Worm (Caenorhabditis elegans) whole organism, mixed stage, embryonic: ENCODE results near the gene nhr-241.
A peak's percentile ranks its signal among the peaks of the same experiment; 100 is the strongest.

Experiments
- M03D4.4 ChIP-seq: sonication (generic microtip); optimal IDR thresholded peaks from 2 replicates; lab custom pipeline; 2017; ENCODE audit warnings: mild to moderate bottlenecking, missing genetic modification characterization, missing compliant biosample characterization
- bed-3 ChIP-seq: fragments of 200-800 bp; sonication (Bioruptor generic); optimal IDR thresholded peaks from 3 replicates; lab custom pipeline; 2018; ENCODE audit warnings: mild to moderate bottlenecking, missing genetic modification characterization, moderate library complexity, missing compliant biosample characterization
- ceh-39 ChIP-seq: fragments of 150-350 bp; optimal IDR thresholded peaks from 2 replicates; lab custom pipeline; 2014; ENCODE audit warnings: missing biosample characterization, missing genetic modification characterization
- ceh-83 ChIP-seq: fragments of 200-800 bp; sonication (Bioruptor generic); optimal IDR thresholded peaks from 2 replicates; lab custom pipeline; 2018; ENCODE audit warnings: mild to moderate bottlenecking, missing genetic modification characterization, missing compliant biosample characterization
- ces-1 ChIP-seq: fragments of 150-350 bp; optimal IDR thresholded peaks from 2 replicates; lab custom pipeline; 2014; ENCODE audit warnings: missing biosample characterization, missing genetic modification reagents, missing genetic modification characterization
- cnd-1 ChIP-seq: fragments of 200-800 bp; sonication (Bioruptor generic); optimal IDR thresholded peaks from 2 replicates; lab custom pipeline; 2018; ENCODE audit warnings: mild to moderate bottlenecking, missing genetic modification characterization, missing compliant biosample characterization
- drap-1 ChIP-seq: fragments of 200-800 bp; sonication (Bioruptor generic); optimal IDR thresholded peaks from 3 replicates; lab custom pipeline; 2018; ENCODE audit warnings: mild to moderate bottlenecking, missing genetic modification characterization, missing compliant biosample characterization
- elt-1 ChIP-seq: sonication (generic microtip); optimal IDR thresholded peaks from 2 replicates; lab custom pipeline; 2017; ENCODE audit warnings: missing genetic modification characterization, mild to moderate bottlenecking, missing compliant biosample characterization, antibody characterized with exemption, moderate library complexity, borderline replicate concordance; ENCODE audit not compliant: insufficient read depth
- flh-1 ChIP-seq: fragments of 200-800 bp; sonication (Bioruptor generic); optimal IDR thresholded peaks from 2 replicates; lab custom pipeline; 2018; ENCODE audit warnings: mild to moderate bottlenecking, missing genetic modification characterization, moderate library complexity, missing compliant biosample characterization
- ham-2 ChIP-seq: fragments of 200-800 bp; sonication (Bioruptor generic); optimal IDR thresholded peaks from 2 replicates; lab custom pipeline; 2018; ENCODE audit warnings: mild to moderate bottlenecking, missing genetic modification characterization, missing compliant biosample characterization
- hlh-1 ChIP-seq: fragments of 150-350 bp; optimal IDR thresholded peaks from 2 replicates; lab custom pipeline; 2014; ENCODE audit warnings: missing biosample characterization, missing genetic modification reagents, missing genetic modification characterization
- lin-13 ChIP-seq: fragments of 150-350 bp; optimal IDR thresholded peaks from 2 replicates; lab custom pipeline; 2014; ENCODE audit warnings: missing biosample characterization, missing genetic modification characterization
- lin-32 ChIP-seq: fragments of 200-800 bp; sonication (Bioruptor generic); optimal IDR thresholded peaks from 2 replicates; lab custom pipeline; 2018; ENCODE audit warnings: mild to moderate bottlenecking, missing genetic modification characterization, missing compliant biosample characterization
- lsy-2 ChIP-seq: fragments of 150-350 bp; optimal IDR thresholded peaks from 2 replicates; lab custom pipeline; 2014; ENCODE audit warnings: missing biosample characterization, missing genetic modification characterization
- mab-5 ChIP-seq: fragments of 150-350 bp; optimal IDR thresholded peaks from 2 replicates; lab custom pipeline; 2014; ENCODE audit warnings: missing biosample characterization, missing genetic modification characterization
- mep-1 ChIP-seq: fragments of 150-350 bp; optimal IDR thresholded peaks from 2 replicates; lab custom pipeline; 2017; ENCODE audit warnings: missing biosample characterization, missing genetic modification reagents, missing genetic modification characterization, inconsistent platforms
- mls-2 ChIP-seq: sonication (generic microtip); optimal IDR thresholded peaks from 2 replicates; lab custom pipeline; 2016; ENCODE audit warnings: mild to moderate bottlenecking, missing genetic modification characterization, moderate library complexity, missing compliant biosample characterization
- nhr-12 ChIP-seq: fragments of 150-350 bp; optimal IDR thresholded peaks from 2 replicates; lab custom pipeline; 2014; ENCODE audit warnings: missing biosample characterization, missing genetic modification characterization
- nhr-2 ChIP-seq: fragments of 150-350 bp; optimal IDR thresholded peaks from 2 replicates; lab custom pipeline; 2014; ENCODE audit warnings: missing biosample characterization, missing genetic modification characterization
- nhr-237 ChIP-seq: fragments of 150-350 bp; optimal IDR thresholded peaks from 2 replicates; lab custom pipeline; 2014; ENCODE audit warnings: missing biosample characterization, missing genetic modification characterization
- nhr-28 ChIP-seq: fragments of 150-350 bp; optimal IDR thresholded peaks from 2 replicates; lab custom pipeline; 2014; ENCODE audit warnings: missing biosample characterization, missing genetic modification characterization
- nhr-76 ChIP-seq: sonication (generic microtip); optimal IDR thresholded peaks from 2 replicates; lab custom pipeline; 2017; ENCODE audit warnings: missing biosample characterization, missing genetic modification characterization
- pha-4 ChIP-seq: fragments of 150-350 bp; optimal IDR thresholded peaks from 2 replicates; lab custom pipeline; 2018; ENCODE audit warnings: missing biosample characterization, missing genetic modification reagents, missing genetic modification characterization
- snpc-4 ChIP-seq: fragments of 150-350 bp; optimal IDR thresholded peaks from 2 replicates; lab custom pipeline; 2014; ENCODE audit warnings: missing biosample characterization, missing genetic modification characterization
- sptf-1 ChIP-seq: sonication (generic microtip); optimal IDR thresholded peaks from 2 replicates; lab custom pipeline; 2017; ENCODE audit warnings: mild to moderate bottlenecking, missing genetic modification characterization, moderate library complexity, missing compliant biosample characterization
- tbx-8 ChIP-seq: fragments of 200-800 bp; sonication (Bioruptor generic); optimal IDR thresholded peaks from 2 replicates; lab custom pipeline; 2018; ENCODE audit warnings: mild to moderate bottlenecking, missing genetic modification characterization, moderate library complexity, missing compliant biosample characterization
- unc-120 ChIP-seq: sonication (generic microtip); optimal IDR thresholded peaks from 2 replicates; lab custom pipeline; 2017; ENCODE audit warnings: missing genetic modification characterization, missing compliant biosample characterization; ENCODE audit not compliant: poor library complexity, severe bottlenecking
- unc-39 ChIP-seq: fragments of 150-350 bp; optimal IDR thresholded peaks from 2 replicates; lab custom pipeline; 2014; ENCODE audit warnings: missing biosample characterization, missing genetic modification characterization
- unc-62 ChIP-seq: fragments of 150-350 bp; optimal IDR thresholded peaks from 2 replicates; lab custom pipeline; 2014; ENCODE audit warnings: missing biosample characterization, missing genetic modification reagents, missing genetic modification characterization
- zip-8 ChIP-seq: fragments of 150-350 bp; optimal IDR thresholded peaks from 2 replicates; lab custom pipeline; 2014; ENCODE audit warnings: missing biosample characterization, missing genetic modification characterization
- ztf-11 ChIP-seq: fragments of 150-350 bp; optimal IDR thresholded peaks from 2 replicates; lab custom pipeline; 2014; ENCODE audit warnings: missing biosample characterization, missing genetic modification characterization

Gene nhr-241

ce11 chrV:18710045-18710490 is 10.8 kb downstream of the nhr-241 start:
- peak; percentile 50 for TF ChIP-seq ces-1
- TF ChIP-seq cnd-1 (tag; lab: Kevin White, UChicago): peak; percentile 69
- TF ChIP-seq lin-32 (GFP tag; lab: Kevin White, UChicago): peak; percentile 88
- peak; percentile 86 for TF ChIP-seq lsy-2 (tag; lab: Kevin White, UChicago)
- TF ChIP-seq sptf-1: no peak
- no peak for TF ChIP-seq ham-2
- peak; percentile 84 for TF ChIP-seq unc-39 (tag; lab: Kevin White, UChicago)

ce11 chrV:18711362-18711761 is 12.1 kb downstream of the nhr-241 start:
- TF ChIP-seq elt-1 (tag; lab: Kevin White, UChicago): no peak
- TF ChIP-seq, all 35 proteins: peak for 0

- TF ChIP-seq unc-39 (tag; lab: Kevin White, UChicago) (peak; percentile 46), ceh-83 (GFP tag; lab: Kevin White, UChicago) (peak; percentile 34), cnd-1 (tag; lab: Kevin White, UChicago) (peak; percentile 36), nhr-2 (tag; lab: Kevin White, UChicago) (no peak), hlh-1 (no peak)
Measured at ce11 chrV:18712118-18712517, 12.9 kb downstream of the nhr-241 start.

- TF ChIP-seq sptf-1: no peak
- no peak for TF ChIP-seq nhr-237 (tag; lab: Kevin White, UChicago)
- TF ChIP-seq mls-2 (tag; lab: Kevin White, UChicago): no peak
- no peak for TF ChIP-seq ztf-11 (tag; lab: Kevin White, UChicago)
- no peak for TF ChIP-seq pha-4 (tag; lab: Kevin White, UChicago)
- TF ChIP-seq unc-120 (tag; lab: Kevin White, UChicago): no peak
- TF ChIP-seq M03D4.4 (tag; lab: Kevin White, UChicago): no peak
- TF ChIP-seq nhr-12 (tag; lab: Kevin White, UChicago): no peak
- TF ChIP-seq nhr-76: no peak
- TF ChIP-seq flh-1: no peak
- TF ChIP-seq ham-2: no peak
- TF ChIP-seq tbx-8: no peak
- TF ChIP-seq ceh-39 (tag; lab: Kevin White, UChicago): no peak
- TF ChIP-seq, all 35 proteins: peak for 0
Measured at ce11 chrV:18719412-18719811, 20.2 kb downstream of the nhr-241 start.

- peak; percentile 28 for TF ChIP-seq M03D4.4 (tag; lab: Kevin White, UChicago)
- TF ChIP-seq drap-1: no peak
- TF ChIP-seq unc-39 (tag; lab: Kevin White, UChicago): peak; percentile 48
- no peak for TF ChIP-seq nhr-2 (tag; lab: Kevin White, UChicago)
- peak; percentile 4 for TF ChIP-seq hlh-1
- TF ChIP-seq elt-1 (tag; lab: Kevin White, UChicago): no peak
- no peak for TF ChIP-seq mep-1 (tag; lab: Kevin White, UChicago)
- TF ChIP-seq lin-13 (tag; lab: Kevin White, UChicago): no peak
- TF ChIP-seq cnd-1 (tag; lab: Kevin White, UChicago): peak; percentile 63
- no peak for TF ChIP-seq zip-8 (tag; lab: Kevin White, UChicago)
- TF ChIP-seq flh-1: no peak
- no peak for TF ChIP-seq nhr-76
- no peak for TF ChIP-seq ham-2
- no peak for TF ChIP-seq bed-3 (GFP tag; lab: Kevin White, UChicago)
- no peak for TF ChIP-seq snpc-4 (tag; lab: Kevin White, UChicago)
- no peak for TF ChIP-seq unc-62 (GFP tag; lab: Kevin White, UChicago)
- peak; percentile 40 for TF ChIP-seq mls-2 (tag; lab: Kevin White, UChicago)
- TF ChIP-seq pha-4 (tag; lab: Kevin White, UChicago): no peak
- TF ChIP-seq tbx-8: peak; percentile 78
- TF ChIP-seq ztf-11 (tag; lab: Kevin White, UChicago): no peak
- TF ChIP-seq sptf-1: no peak
Measured at ce11 chrV:18719956-18720489, 20.8 kb downstream of the nhr-241 start, which contains the start of gene Y17D7C.2. Gene Y17D7C.2 (minus strand): TSS chrV:18719987.

DNA sequence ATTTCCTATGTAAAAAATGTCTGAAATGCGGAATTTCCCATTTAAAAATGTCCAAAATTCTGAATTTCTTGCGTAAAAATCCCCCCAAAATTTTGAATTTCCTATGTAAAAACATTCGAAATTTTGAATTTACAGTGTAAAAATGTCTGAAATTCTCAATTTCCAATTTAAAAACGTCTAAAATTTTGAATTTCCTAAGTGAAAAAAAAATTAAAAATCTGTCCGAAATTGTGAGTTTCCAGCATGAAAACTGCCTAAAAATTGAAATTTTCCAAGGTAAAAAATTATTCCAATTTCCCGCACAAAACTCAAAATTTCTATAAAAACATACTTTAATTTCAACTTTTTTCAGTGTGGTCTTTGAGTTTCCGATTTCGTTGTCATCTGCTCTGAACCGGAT is 22.6 kb downstream of the nhr-241 start:
- TF ChIP-seq unc-120 (tag; lab: Kevin White, UChicago): no peak
- no peak for TF ChIP-seq unc-39 (tag; lab: Kevin White, UChicago)
- TF ChIP-seq mab-5 (tag; lab: Kevin White, UChicago): no peak
- TF ChIP-seq elt-1 (tag; lab: Kevin White, UChicago): no peak
- no peak for TF ChIP-seq pha-4 (tag; lab: Kevin White, UChicago)
- no peak for TF ChIP-seq sptf-1
- TF ChIP-seq nhr-76: no peak
- TF ChIP-seq M03D4.4 (tag; lab: Kevin White, UChicago): no peak
- no peak for TF ChIP-seq snpc-4 (tag; lab: Kevin White, UChicago)
- no peak for TF ChIP-seq ceh-39 (tag; lab: Kevin White, UChicago)
- no peak for TF ChIP-seq lsy-2 (tag; lab: Kevin White, UChicago)
- TF ChIP-seq ham-2: no peak
- no peak for TF ChIP-seq ztf-11 (tag; lab: Kevin White, UChicago)
- TF ChIP-seq nhr-28 (tag; lab: Kevin White, UChicago): no peak
- no peak for TF ChIP-seq tbx-8
- no peak for TF ChIP-seq mls-2 (tag; lab: Kevin White, UChicago)
